Worm (Caenorhabditis elegans) whole organism, L3 larva: Measurements from ENCODE around the gene sec-20.

Experiments
- R02D3.7 ChIP-seq: fragments of 150-350 bp; optimal IDR thresholded peaks from 2 replicates; lab custom pipeline; 2014; ENCODE audit warnings: missing biosample characterization, missing genetic modification characterization
- ZK546.5 ChIP-seq: sonication (generic microtip); optimal IDR thresholded peaks from 2 replicates; lab custom pipeline; 2017; ENCODE audit warnings: missing biosample characterization, missing genetic modification characterization
- ama-1 ChIP-seq: fragments of 150-350 bp; optimal IDR thresholded peaks from 2 replicates; lab custom pipeline; 2018
- ceh-16 ChIP-seq: sonication (generic microtip); optimal IDR thresholded peaks from 2 replicates; lab custom pipeline; 2017; ENCODE audit warnings: missing biosample characterization, missing genetic modification characterization
- ceh-28 ChIP-seq: fragments of 150-350 bp; optimal IDR thresholded peaks from 2 replicates; lab custom pipeline; 2014; ENCODE audit warnings: missing biosample characterization, missing genetic modification reagents, missing genetic modification characterization
- ceh-82 ChIP-seq: fragments of 150-350 bp; optimal IDR thresholded peaks from 2 replicates; lab custom pipeline; 2014; ENCODE audit warnings: missing biosample characterization, missing genetic modification characterization
- ceh-9 ChIP-seq: sonication (generic microtip); optimal IDR thresholded peaks from 2 replicates; lab custom pipeline; 2018; ENCODE audit warnings: missing biosample characterization, missing genetic modification characterization
- daf-12 ChIP-seq: fragments of 150-350 bp; optimal IDR thresholded peaks from 2 replicates; lab custom pipeline; 2014; ENCODE audit warnings: missing biosample characterization, missing genetic modification reagents, missing genetic modification characterization
- elt-1 ChIP-seq: fragments of 150-350 bp; optimal IDR thresholded peaks from 2 replicates; lab custom pipeline; 2014; ENCODE audit warnings: missing biosample characterization, missing genetic modification characterization
- elt-2 ChIP-seq: sonication (generic microtip); optimal IDR thresholded peaks from 2 replicates; lab custom pipeline; 2016; ENCODE audit warnings: missing genetic modification reagents, mild to moderate bottlenecking, missing genetic modification characterization, missing compliant biosample characterization
- elt-3 ChIP-seq, 3 experiments: fragments of 150-350 bp in 1 of 3; sonication (generic microtip) in 2 of 3; optimal IDR thresholded peaks; 2 replicates in 2 of 3; 4 replicates in 1 of 3; lab custom pipeline; 2014 to 2017; ENCODE audit warnings: missing biosample characterization in 3 of 3, missing genetic modification characterization in 3 of 3
- eor-1 ChIP-seq, 2 experiments: fragments of 150-350 bp; optimal IDR thresholded peaks; 2 replicates each; lab custom pipeline; 2014 to 2018; ENCODE audit warnings: missing biosample characterization in 2 of 2, missing genetic modification characterization in 2 of 2
- fkh-10 ChIP-seq: sonication (generic microtip); optimal IDR thresholded peaks from 2 replicates; lab custom pipeline; 2017; ENCODE audit warnings: missing biosample characterization, missing genetic modification reagents, missing genetic modification characterization
- fos-1 ChIP-seq: fragments of 150-350 bp; optimal IDR thresholded peaks from 2 replicates; lab custom pipeline; 2014; ENCODE audit warnings: missing biosample characterization, missing genetic modification characterization
- hmg-11 ChIP-seq: sonication (generic microtip); optimal IDR thresholded peaks from 2 replicates; lab custom pipeline; 2016; ENCODE audit warnings: missing genetic modification characterization, missing compliant biosample characterization
- jun-1 ChIP-seq: fragments of 150-350 bp; optimal IDR thresholded peaks from 2 replicates; lab custom pipeline; 2014; ENCODE audit warnings: missing biosample characterization, missing genetic modification reagents, missing genetic modification characterization
- lin-15B ChIP-seq: fragments of 150-350 bp; optimal IDR thresholded peaks from 2 replicates; lab custom pipeline; 2014; ENCODE audit warnings: missing biosample characterization, missing genetic modification characterization
- lin-39 ChIP-seq: fragments of 150-350 bp; optimal IDR thresholded peaks from 2 replicates; lab custom pipeline; 2018; ENCODE audit warnings: missing biosample characterization, missing genetic modification reagents, missing genetic modification characterization
- lsy-12 ChIP-seq: sonication (generic microtip); optimal IDR thresholded peaks from 2 replicates; lab custom pipeline; 2016; ENCODE audit warnings: mild to moderate bottlenecking, missing genetic modification characterization, missing compliant biosample characterization
- mdl-1 ChIP-seq: fragments of 150-350 bp; optimal IDR thresholded peaks from 2 replicates; lab custom pipeline; 2014; ENCODE audit warnings: missing biosample characterization, missing genetic modification characterization
- mml-1 ChIP-seq: fragments of 150-350 bp; sonication (generic microtip); optimal IDR thresholded peaks from 3 replicates; lab custom pipeline; 2014; ENCODE audit warnings: missing biosample characterization, missing genetic modification characterization
- nfya-1 ChIP-seq: sonication (generic microtip); optimal IDR thresholded peaks from 2 replicates; lab custom pipeline; 2017; ENCODE audit warnings: missing genetic modification characterization, mild to moderate bottlenecking, missing compliant biosample characterization, antibody characterized with exemption, moderate library complexity; ENCODE audit not compliant: insufficient read depth
- nhr-11 ChIP-seq: fragments of 150-350 bp; optimal IDR thresholded peaks from 2 replicates; lab custom pipeline; 2014; ENCODE audit warnings: missing biosample characterization, missing genetic modification characterization
- nhr-12 ChIP-seq: fragments of 150-350 bp; optimal IDR thresholded peaks from 2 replicates; lab custom pipeline; 2014; ENCODE audit warnings: missing biosample characterization, missing genetic modification characterization
- nhr-23 ChIP-seq: fragments of 150-350 bp; optimal IDR thresholded peaks from 2 replicates; lab custom pipeline; 2014; ENCODE audit warnings: missing biosample characterization, missing genetic modification reagents, missing genetic modification characterization
- nhr-25 ChIP-seq: sonication (generic microtip); optimal IDR thresholded peaks from 2 replicates; lab custom pipeline; 2017; ENCODE audit warnings: missing biosample characterization, missing genetic modification characterization
- nhr-28 ChIP-seq: fragments of 150-350 bp; optimal IDR thresholded peaks from 2 replicates; lab custom pipeline; 2014; ENCODE audit warnings: missing biosample characterization, missing genetic modification characterization
- nhr-43 ChIP-seq: sonication (generic microtip); optimal IDR thresholded peaks from 2 replicates; lab custom pipeline; 2016; ENCODE audit warnings: mild to moderate bottlenecking, missing genetic modification characterization, missing compliant biosample characterization; ENCODE audit not compliant: poor library complexity, severe bottlenecking
- nhr-67 ChIP-seq: fragments of 150-350 bp; optimal IDR thresholded peaks from 2 replicates; lab custom pipeline; 2014; ENCODE audit warnings: missing biosample characterization, missing genetic modification characterization
- nhr-76 ChIP-seq: fragments of 150-350 bp; sonication (generic microtip); optimal IDR thresholded peaks from 5 replicates; lab custom pipeline; 2014; ENCODE audit warnings: missing biosample characterization, missing genetic modification characterization
- nhr-77 ChIP-seq: fragments of 150-350 bp; optimal IDR thresholded peaks from 2 replicates; lab custom pipeline; 2014; ENCODE audit warnings: missing biosample characterization, missing genetic modification characterization
- pha-4 ChIP-seq: fragments of 150-350 bp; optimal IDR thresholded peaks from 2 replicates; lab custom pipeline; 2014; ENCODE audit warnings: missing biosample characterization, missing genetic modification reagents, missing genetic modification characterization
- pqm-1 ChIP-seq: fragments of 150-350 bp; optimal IDR thresholded peaks from 2 replicates; lab custom pipeline; 2017; ENCODE audit warnings: missing biosample characterization, missing genetic modification characterization, inconsistent platforms
- skn-1 ChIP-seq: fragments of 150-350 bp; optimal IDR thresholded peaks from 2 replicates; lab custom pipeline; 2014; ENCODE audit warnings: missing biosample characterization, missing genetic modification characterization
- snpc-4 ChIP-seq: fragments of 150-350 bp; optimal IDR thresholded peaks from 2 replicates; lab custom pipeline; 2014; ENCODE audit warnings: missing biosample characterization, missing genetic modification characterization
- tbx-2 ChIP-seq: sonication (generic microtip); optimal IDR thresholded peaks from 2 replicates; lab custom pipeline; 2016; ENCODE audit warnings: mild to moderate bottlenecking, missing genetic modification characterization, missing compliant biosample characterization
- unc-39 ChIP-seq: sonication (generic microtip); optimal IDR thresholded peaks from 4 replicates; lab custom pipeline; 2017; ENCODE audit warnings: missing biosample characterization, missing genetic modification characterization
- unc-62 ChIP-seq: fragments of 150-350 bp; sonication (generic microtip); optimal IDR thresholded peaks from 4 replicates; lab custom pipeline; 2014; ENCODE audit warnings: missing biosample characterization, missing genetic modification reagents, missing genetic modification characterization
- ztf-11 ChIP-seq: fragments of 150-350 bp; optimal IDR thresholded peaks from 2 replicates; lab custom pipeline; 2014; ENCODE audit warnings: missing biosample characterization, missing genetic modification characterization
- ztf-4 ChIP-seq: fragments of 150-350 bp; optimal IDR thresholded peaks from 2 replicates; lab custom pipeline; 2014; ENCODE audit warnings: missing biosample characterization, missing genetic modification characterization

The sec-20 gene

DNA sequence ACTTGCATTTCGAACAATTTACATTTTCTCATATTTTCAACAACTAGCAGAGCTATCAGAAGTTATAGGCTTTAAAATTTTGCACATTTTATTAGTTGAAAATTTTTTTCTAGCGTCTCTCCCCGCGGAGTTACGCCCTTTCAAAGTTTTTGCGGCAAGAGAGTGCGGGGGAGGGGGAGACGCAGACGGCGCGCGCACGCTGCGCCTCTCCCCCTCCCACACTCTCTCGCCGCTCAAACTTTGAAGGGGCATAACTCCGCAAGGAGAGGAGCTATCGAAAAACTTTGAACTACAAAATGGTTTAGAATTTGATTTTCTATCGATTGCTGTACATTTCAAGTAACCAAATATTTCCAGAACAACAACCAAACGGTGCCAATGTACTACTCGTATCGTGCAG, 35.1 kb downstream of the sec-20 start:
- TF ChIP-seq daf-12 (tag; lab: Kevin White, UChicago) (no peak), fkh-10 (GFP tag; lab: Kevin White, UChicago) (no peak), lin-39 (tag; lab: Kevin White, UChicago) (no peak), nhr-23 (tag; lab: Kevin White, UChicago) (no peak), ceh-16 (no peak)

- TF ChIP-seq ztf-4: no peak
- TF ChIP-seq mdl-1 (tag; lab: Kevin White, UChicago): no peak
- TF ChIP-seq snpc-4 (tag; lab: Kevin White, UChicago): no peak
- TF ChIP-seq lin-39 (tag; lab: Kevin White, UChicago): no peak
- no peak for TF ChIP-seq elt-1 (tag; lab: Kevin White, UChicago)
- TF ChIP-seq, all 47 proteins: peak for 0
Measured at ce11 chrIII:230129-230528, 38.2 kb downstream of the sec-20 start, which contains the start of gene hpo-38. hpo-38 (plus strand) TSS chrIII:230429.

DNA sequence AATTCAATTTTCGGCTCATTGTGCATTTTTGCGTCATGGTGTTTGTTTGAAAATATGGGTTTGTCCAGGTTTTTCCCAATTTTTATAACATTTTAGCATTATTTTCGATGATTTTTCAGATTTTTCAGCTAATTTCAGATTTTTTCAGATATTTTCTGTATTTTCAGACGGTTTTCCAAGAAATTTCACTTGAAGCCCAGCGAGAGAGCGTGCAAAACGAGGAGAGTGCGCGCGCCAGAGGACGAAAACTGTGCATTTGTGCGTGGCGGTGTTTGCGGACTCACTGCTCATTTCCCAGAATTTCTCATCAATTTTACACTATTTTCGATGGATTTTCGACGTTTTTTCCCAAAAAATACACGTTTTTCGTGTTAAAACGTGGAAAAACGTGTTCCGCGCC, 43.2 kb downstream of the sec-20 start:
- TF ChIP-seq daf-12 (tag; lab: Kevin White, UChicago): no peak
- no peak for TF ChIP-seq ztf-11 (tag; lab: Kevin White, UChicago)
- no peak for TF ChIP-seq mdl-1 (tag; lab: Kevin White, UChicago)
- TF ChIP-seq ceh-82 (tag; lab: Kevin White, UChicago): peak; percentile 38
- peak; percentile 43 for TF ChIP-seq tbx-2 (tag; lab: Kevin White, UChicago)
- TF ChIP-seq hmg-11 (tag; lab: Kevin White, UChicago): peak; percentile 60
- no peak for TF ChIP-seq elt-3 (tag; optimal IDR thresholded peaks at IDR 0.05; lab: Kevin White, UChicago)
- TF ChIP-seq elt-2 (tag; lab: Kevin White, UChicago): peak; percentile 32
- no peak for TF ChIP-seq nhr-11 (tag; lab: Kevin White, UChicago)
- TF ChIP-seq fos-1 (tag; lab: Kevin White, UChicago): no peak
- TF ChIP-seq unc-39 (tag; lab: Kevin White, UChicago): no peak
- TF ChIP-seq ama-1: no peak
- peak; percentile 32 for TF ChIP-seq lin-15B
- TF ChIP-seq nhr-77 (tag; lab: Kevin White, UChicago): no peak
- no peak for TF ChIP-seq mml-1 (tag; lab: Kevin White, UChicago)
- TF ChIP-seq pha-4 (tag; lab: Kevin White, UChicago): peak; percentile 17
- TF ChIP-seq lsy-12: peak; percentile 55
- TF ChIP-seq nhr-43 (tag; lab: Kevin White, UChicago): no peak
- TF ChIP-seq ceh-28 (tag; lab: Kevin White, UChicago): peak; percentile 34
- TF ChIP-seq nhr-25 (tag; lab: Kevin White, UChicago): no peak
- TF ChIP-seq ZK546.5 (tag; lab: Kevin White, UChicago): no peak
- TF ChIP-seq skn-1: no peak
- TF ChIP-seq ceh-9 (tag; lab: Kevin White, UChicago): no peak
- no peak for TF ChIP-seq jun-1
- no peak for TF ChIP-seq nhr-76 (tag; lab: Kevin White, UChicago)
- TF ChIP-seq nhr-12 (tag; lab: Kevin White, UChicago): no peak
- TF ChIP-seq nfya-1 (tag; lab: Kevin White, UChicago): peak; percentile 60
- no peak for TF ChIP-seq eor-1 (tag; optimal IDR thresholded peaks at IDR 0.05; lab: Kevin White, UChicago)
- peak; percentile 38 for TF ChIP-seq R02D3.7 (tag; lab: Kevin White, UChicago)
- TF ChIP-seq pqm-1 (tag; lab: Kevin White, UChicago): no peak

- TF ChIP-seq ztf-11 (tag; lab: Kevin White, UChicago): no peak
- no peak for TF ChIP-seq ceh-82 (tag; lab: Kevin White, UChicago)
- TF ChIP-seq fkh-10 (GFP tag; lab: Kevin White, UChicago): no peak
- no peak for TF ChIP-seq nhr-28 (tag; lab: Kevin White, UChicago)
- no peak for TF ChIP-seq mml-1 (tag; lab: Kevin White, UChicago)
- no peak for TF ChIP-seq nhr-77 (tag; lab: Kevin White, UChicago)
- TF ChIP-seq snpc-4 (tag; lab: Kevin White, UChicago): no peak
- TF ChIP-seq nfya-1 (tag; lab: Kevin White, UChicago): no peak
- no peak for TF ChIP-seq ztf-4
- no peak for TF ChIP-seq nhr-11 (tag; lab: Kevin White, UChicago)
- TF ChIP-seq tbx-2 (tag; lab: Kevin White, UChicago): no peak
- no peak for TF ChIP-seq nhr-67 (tag; lab: Kevin White, UChicago)
- no peak for TF ChIP-seq unc-62 (GFP tag; lab: Kevin White, UChicago)
Measured at ce11 chrIII:235544-235943, 43.6 kb downstream of the sec-20 start, which contains the start of gene hpo-29. hpo-29 (plus strand) TSS chrIII:235844.
